Fruit fly (Drosophila melanogaster) Kc167 (cell line): Measurements from ENCODE around the gene CG7296.

ENCODE experiments used
- Myc ChIP-seq: fragments of >200 bp; optimal IDR thresholded peaks from 2 replicates; lab custom pipeline; 2017; ENCODE audit warnings: missing external identifiers
- Sin3A ChIP-seq: fragments of >200 bp; optimal IDR thresholded peaks from 2 replicates; lab custom pipeline; 2018; ENCODE audit warnings: missing external identifiers
- h ChIP-seq: fragments of >200 bp; optimal IDR thresholded peaks from 3 replicates; lab custom pipeline; 2018; ENCODE audit warnings: missing external identifiers
- insv ChIP-seq: fragments of >200 bp; optimal IDR thresholded peaks from 3 replicates; lab custom pipeline; 2018; ENCODE audit warnings: missing external identifiers
- psq ChIP-seq: fragments of >200 bp; optimal IDR thresholded peaks from 2 replicates; lab custom pipeline; 2017; ENCODE audit warnings: missing external identifiers
- ttk ChIP-seq: sonication (Bioruptor generic); optimal IDR thresholded peaks from 2 replicates; lab custom pipeline; 2017; ENCODE audit warnings: missing external identifiers

- TF ChIP-seq Sin3A (lab: Kevin White, UChicago), result no peak
- no peak for TF ChIP-seq Myc (lab: Kevin White, UChicago)
- no peak for TF ChIP-seq psq (lab: Kevin White, UChicago)
- no peak for TF ChIP-seq h (lab: Kevin White, UChicago)
- no peak for TF ChIP-seq insv (lab: Kevin White, UChicago)
- TF ChIP-seq ttk (lab: Kevin White, UChicago), result no peak
Measured at dm6 chr2L:10703281-10703680, 16.4 kb upstream of the CG7296 start, which contains the start of gene CG6415.
